Worm (Caenorhabditis elegans) whole organism, L1 larva: ENCODE data around the gene jun-1.
A peak's percentile ranks its signal among the peaks of the same experiment; 100 is the strongest.

Source experiments
- aha-1 ChIP-seq: fragments of 150-350 bp; optimal IDR thresholded peaks from 2 replicates; lab custom pipeline; 2014; ENCODE audit warnings: missing biosample characterization, missing genetic modification characterization
- blmp-1 ChIP-seq: fragments of 150-350 bp; optimal IDR thresholded peaks from 2 replicates; lab custom pipeline; 2014; ENCODE audit warnings: missing biosample characterization, missing genetic modification characterization
- ceh-82 ChIP-seq, 3 experiments: fragments of 150-350 bp in 1 of 3; sonication (generic microtip) in 2 of 3; optimal IDR thresholded peaks; 2 replicates each; lab custom pipeline; 2014 to 2017; ENCODE audit warnings: missing biosample characterization in 3 of 3, missing genetic modification characterization in 3 of 3
- dsc-1 ChIP-seq: sonication (generic microtip); optimal IDR thresholded peaks from 2 replicates; lab custom pipeline; 2016; ENCODE audit warnings: mild to moderate bottlenecking, missing genetic modification characterization, missing compliant biosample characterization
- efl-1 ChIP-seq, 4 experiments: fragments of 150-350 bp; optimal IDR thresholded peaks in 3 of 4; peaks in 1 of 4; 1 replicate in 1 of 4; 2 replicates in 3 of 4; lab custom pipeline; 2014; ENCODE audit warnings: missing biosample characterization in 2 of 4, missing genetic modification characterization in 2 of 4, missing genetic modification reagents in 2 of 4
- egl-13 ChIP-seq: sonication (generic microtip); optimal IDR thresholded peaks from 2 replicates; lab custom pipeline; 2016; ENCODE audit warnings: missing genotype, missing genetic modification reagents, missing genetic modification characterization, missing compliant biosample characterization
- egl-27 ChIP-seq, 2 experiments: fragments of 150-350 bp in 1 of 2; sonication (generic microtip); optimal IDR thresholded peaks; 3 replicates each; lab custom pipeline; 2017 to 2018; ENCODE audit warnings: missing biosample characterization in 2 of 2, missing genetic modification characterization in 2 of 2, missing genetic modification reagents in 2 of 2
- ets-5 ChIP-seq: fragments of 200-800 bp; sonication (Bioruptor generic); IDR thresholded peaks from 2 replicates; pipeline ENCODE4 v1.3.6; 2022; ENCODE audit warnings: missing genetic modification characterization, missing compliant biosample characterization
- fos-1 ChIP-seq: fragments of 150-350 bp; optimal IDR thresholded peaks from 2 replicates; lab custom pipeline; 2014; ENCODE audit warnings: missing biosample characterization, missing genetic modification characterization
- grh-1 ChIP-seq: fragments of 200-800 bp; sonication (Bioruptor generic); IDR thresholded peaks from 2 replicates; pipeline ENCODE4 v1.3.6; 2022; ENCODE audit warnings: missing genetic modification reagents, missing genetic modification characterization, missing compliant biosample characterization
- isw-1 ChIP-seq: fragments of 200-800 bp; sonication (Bioruptor generic); IDR thresholded peaks from 2 replicates; pipeline ENCODE4 v1.3.6; 2022; ENCODE audit warnings: missing genetic modification characterization, missing compliant biosample characterization
- mab-9 ChIP-seq: fragments of 200-800 bp; sonication (Bioruptor generic); IDR thresholded peaks from 2 replicates; pipeline ENCODE4 v1.3.6; 2022; ENCODE audit warnings: missing genetic modification reagents, missing genetic modification characterization, missing compliant biosample characterization
- mdl-1 ChIP-seq, 2 experiments: fragments of 150-350 bp; optimal IDR thresholded peaks; 2 replicates each; lab custom pipeline; 2014 to 2017; ENCODE audit warnings: missing biosample characterization in 2 of 2, missing genetic modification characterization in 2 of 2, inconsistent platforms in 1 of 2
- mef-2 ChIP-seq: fragments of 150-350 bp; optimal IDR thresholded peaks from 2 replicates; lab custom pipeline; 2014; ENCODE audit warnings: missing biosample characterization, missing genetic modification characterization
- mep-1 ChIP-seq: fragments of 150-350 bp; optimal IDR thresholded peaks from 2 replicates; lab custom pipeline; 2014; ENCODE audit warnings: missing biosample characterization, missing genetic modification characterization
- nhr-11 ChIP-seq: fragments of 150-350 bp; optimal IDR thresholded peaks from 2 replicates; lab custom pipeline; 2014; ENCODE audit warnings: missing biosample characterization, missing genetic modification characterization
- nhr-12 ChIP-seq: sonication (generic microtip); optimal IDR thresholded peaks from 2 replicates; lab custom pipeline; 2017; ENCODE audit warnings: missing biosample characterization, missing genetic modification characterization
- nhr-19 ChIP-seq: fragments of 200-800 bp; sonication (Bioruptor generic); conservative IDR thresholded peaks from 2 replicates; pipeline ENCODE4 v1.3.6; 2022; ENCODE audit warnings: missing genetic modification characterization, missing compliant biosample characterization
- nhr-20 ChIP-seq: sonication (generic microtip); optimal IDR thresholded peaks from 2 replicates; lab custom pipeline; 2016; ENCODE audit warnings: mild to moderate bottlenecking, missing genetic modification characterization, missing compliant biosample characterization
- nhr-71 ChIP-seq: sonication (generic microtip); optimal IDR thresholded peaks from 2 replicates; lab custom pipeline; 2016; ENCODE audit warnings: mild to moderate bottlenecking, missing genetic modification characterization, moderate library complexity, missing compliant biosample characterization
- nhr-76 ChIP-seq: sonication (generic microtip); optimal IDR thresholded peaks from 2 replicates; lab custom pipeline; 2017; ENCODE audit warnings: missing biosample characterization, missing genetic modification characterization
- nhr-77 ChIP-seq: fragments of 150-350 bp; optimal IDR thresholded peaks from 2 replicates; lab custom pipeline; 2014; ENCODE audit warnings: missing biosample characterization, missing genetic modification characterization
- nhr-90 ChIP-seq: sonication (generic microtip); optimal IDR thresholded peaks from 2 replicates; lab custom pipeline; 2016; ENCODE audit warnings: mild to moderate bottlenecking, missing genetic modification characterization, missing compliant biosample characterization; ENCODE audit not compliant: poor library complexity
- pax-3 ChIP-seq: fragments of 200-800 bp; sonication (Bioruptor generic); optimal IDR thresholded peaks from 2 replicates; lab custom pipeline; 2018; ENCODE audit warnings: mild to moderate bottlenecking, missing genetic modification characterization, moderate library complexity, missing compliant biosample characterization
- sptf-1 ChIP-seq: fragments of 150-350 bp; optimal IDR thresholded peaks from 2 replicates; lab custom pipeline; 2014; ENCODE audit warnings: missing biosample characterization, missing genetic modification characterization
- sup-37 ChIP-seq: fragments of 200-800 bp; sonication (Bioruptor generic); optimal IDR thresholded peaks from 2 replicates; lab custom pipeline; 2018; ENCODE audit warnings: mild to moderate bottlenecking, missing genetic modification characterization, missing compliant biosample characterization
- swsn-7 ChIP-seq: sonication (generic microtip); optimal IDR thresholded peaks from 2 replicates; lab custom pipeline; 2016; ENCODE audit warnings: missing genetic modification characterization, missing compliant biosample characterization
- tbx-2 ChIP-seq: sonication (generic microtip); optimal IDR thresholded peaks from 2 replicates; lab custom pipeline; 2016; ENCODE audit warnings: missing genetic modification characterization, missing compliant biosample characterization
- tlp-1 ChIP-seq: fragments of 150-350 bp; optimal IDR thresholded peaks from 2 replicates; lab custom pipeline; 2014; ENCODE audit warnings: missing biosample characterization, missing genetic modification characterization
- unc-130 ChIP-seq: fragments of 150-350 bp; optimal IDR thresholded peaks from 2 replicates; lab custom pipeline; 2017; ENCODE audit warnings: missing biosample characterization, missing genetic modification characterization, inconsistent platforms
- unc-30 ChIP-seq: sonication (generic microtip); optimal IDR thresholded peaks from 2 replicates; lab custom pipeline; 2017; ENCODE audit warnings: missing biosample characterization, missing genetic modification characterization
- unc-86 ChIP-seq: sonication (generic microtip); optimal IDR thresholded peaks from 2 replicates; lab custom pipeline; 2016; ENCODE audit warnings: missing genetic modification characterization, missing compliant biosample characterization
- unc-98 ChIP-seq: fragments of 200-800 bp; sonication (Bioruptor generic); IDR thresholded peaks from 2 replicates; pipeline ENCODE4 v1.3.6; 2022; ENCODE audit warnings: missing genetic modification characterization, missing compliant biosample characterization
- zag-1 ChIP-seq: fragments of 150-350 bp; optimal IDR thresholded peaks from 2 replicates; lab custom pipeline; 2014; ENCODE audit warnings: missing biosample characterization, missing genetic modification characterization
- zip-4 ChIP-seq: fragments of 200-800 bp; sonication (Bioruptor generic); optimal IDR thresholded peaks from 2 replicates; lab custom pipeline; 2018; ENCODE audit warnings: mild to moderate bottlenecking, missing genetic modification characterization, moderate library complexity, missing compliant biosample characterization

Gene jun-1

ce11 chrII:9064437-9064836, 48.5 kb upstream of the jun-1 start (continued):
- TF ChIP-seq nhr-71 (tag; lab: Kevin White, UChicago): peak; percentile 45
- TF ChIP-seq sup-37 (GFP tag; lab: Kevin White, UChicago): no peak
- TF ChIP-seq mdl-1 (tag; optimal IDR thresholded peaks at IDR 0.05; lab: Kevin White, UChicago): peak in 1 of 2 experiments; percentile 7
- TF ChIP-seq nhr-19 (GFP tag; lab: Robert Waterston, UW): no peak
- no peak for TF ChIP-seq unc-86
- no peak for TF ChIP-seq isw-1
- TF ChIP-seq egl-27 (tag; optimal IDR thresholded peaks at IDR 0.05; lab: Kevin White, UChicago): no peak
- TF ChIP-seq mep-1 (tag; lab: Kevin White, UChicago): no peak
- TF ChIP-seq tlp-1 (tag; lab: Kevin White, UChicago): no peak
- no peak for TF ChIP-seq aha-1
- no peak for TF ChIP-seq zag-1 (tag; lab: Kevin White, UChicago)
- TF ChIP-seq zip-4 (GFP tag; lab: Kevin White, UChicago): no peak
- no peak for TF ChIP-seq mef-2
- TF ChIP-seq nhr-76 (tag; lab: Kevin White, UChicago): no peak
- no peak for TF ChIP-seq unc-30 (tag; lab: Kevin White, UChicago)
- TF ChIP-seq grh-1 (GFP tag; lab: Robert Waterston, UW): no peak
- no peak for TF ChIP-seq swsn-7 (tag; lab: Kevin White, UChicago)
- TF ChIP-seq tbx-2: no peak
- TF ChIP-seq ceh-82 (tag; optimal IDR thresholded peaks at IDR 0.05; lab: Kevin White, UChicago): no peak
- no peak for TF ChIP-seq unc-98 (GFP tag; lab: Robert Waterston, UW)
- TF ChIP-seq, all 84 proteins: peak for 14

ce11 chrII:9069836-9070235, 43.1 kb upstream of the jun-1 start:
- no peak for TF ChIP-seq unc-130 (tag; lab: Kevin White, UChicago)
- TF ChIP-seq pax-3: no peak
- no peak for TF ChIP-seq blmp-1 (tag; lab: Kevin White, UChicago)
- no peak for TF ChIP-seq egl-13 (tag; lab: Kevin White, UChicago)
- no peak for TF ChIP-seq tbx-2
- no peak for TF ChIP-seq ets-5 (GFP tag; lab: Robert Waterston, UW)
- no peak for TF ChIP-seq sptf-1 (tag; lab: Kevin White, UChicago)
- no peak for TF ChIP-seq nhr-90 (tag; lab: Kevin White, UChicago)
- TF ChIP-seq fos-1 (tag; lab: Kevin White, UChicago): no peak
- TF ChIP-seq nhr-11 (tag; lab: Kevin White, UChicago): no peak
- no peak for TF ChIP-seq sup-37 (GFP tag; lab: Kevin White, UChicago)

- TF ChIP-seq mef-2 (no peak), nhr-12 (tag; lab: Kevin White, UChicago) (no peak)
Observed at ce11 chrII:9070740-9071139, 42.2 kb upstream of the jun-1 start, which contains the start of gene T24B8.4. T24B8.4 (minus strand) TSS chrII:9070840.

- TF ChIP-seq pax-3 (no peak), dsc-1 (tag; lab: Kevin White, UChicago) (peak; percentile 6), blmp-1 (tag; lab: Kevin White, UChicago) (peak; percentile 72)
Observed at ce11 chrII:9072769-9073168, 40.2 kb upstream of the jun-1 start.

- TF ChIP-seq nhr-77 (no peak), nhr-20 (tag; lab: Kevin White, UChicago) (no peak), efl-1 (optimal IDR thresholded peaks at IDR 0.05; lab: Kevin White, UChicago) (no peak), efl-1 (GFP tag; optimal IDR thresholded peaks at IDR 0.05 in 1 of 2; lab: Kevin White, UChicago) (peak in 1 of 2 experiments; percentile 21), mab-9 (no peak)
Observed at ce11 chrII:9074492-9074891, 38.5 kb upstream of the jun-1 start.
